Fruit fly (Drosophila melanogaster): ENCODE measurements around the gene TP53INP.

DNA sequence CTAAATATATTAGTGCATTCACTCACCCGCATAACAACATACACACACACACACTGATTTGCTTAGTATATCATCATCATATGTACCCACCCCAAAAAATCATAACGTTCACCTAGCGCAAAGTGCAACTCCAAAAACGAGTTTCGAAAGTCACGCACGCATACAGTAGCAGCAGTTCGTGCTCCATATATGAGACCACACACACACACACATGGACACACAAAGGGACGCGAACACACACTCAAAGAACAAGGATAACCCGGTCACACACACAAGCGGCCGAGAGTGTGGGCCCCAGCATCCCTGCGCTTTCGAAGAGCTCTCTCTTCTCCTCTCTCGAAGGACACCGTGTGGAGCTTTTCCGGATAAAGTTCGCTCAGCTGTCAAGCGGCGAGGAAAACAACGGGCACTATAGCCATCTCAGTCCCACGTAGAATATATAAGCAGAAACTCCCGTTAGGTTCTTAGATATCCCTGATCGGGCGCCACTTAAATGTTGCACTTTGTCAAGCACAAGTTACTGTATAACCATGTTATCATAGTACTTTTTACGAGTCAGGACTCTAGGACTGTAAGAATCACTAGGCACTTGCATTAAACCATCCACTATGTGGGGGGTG is 24.5 kb downstream of the TP53INP start:
- TF ChIP-seq br (GFP tag; optimal IDR thresholded peaks at IDR 0.05) (no peak), pan (optimal IDR thresholded peaks at IDR 0.05) (no peak), Hr83 (GFP tag; optimal IDR thresholded peaks at IDR 0.05; ENCODE audit: poor library complexity, severe bottlenecking) (no peak), dl (GFP tag; optimal IDR thresholded peaks at IDR 0.05; ENCODE audit: insufficient read depth in 1 of 2, partially characterized antibody in 2 of 2) (no peak), usp (GFP tag; optimal IDR thresholded peaks at IDR 0.05) (no peak), psq (GFP tag; optimal IDR thresholded peaks at IDR 0.05) (no peak), CG9705 (GFP tag; optimal IDR thresholded peaks at IDR 0.05) (no peak), Myc (optimal IDR thresholded peaks at IDR 0.05) (no peak), sage (GFP tag; optimal IDR thresholded peaks at IDR 0.05) (no peak), CG32264 (GFP tag; optimal IDR thresholded peaks at IDR 0.05) (no peak), fru (GFP tag; optimal IDR thresholded peaks at IDR 0.05) (no peak)
